Worm (Caenorhabditis elegans): Measurements from ENCODE around the gene moc-6.

Gene moc-6

ce11 chrIII:5228839-5229238 is 33.0 kb downstream of the moc-6 start:
- TF ChIP-seq lsy-2 (tag; optimal IDR thresholded peaks at IDR 0.05) (no peak), nhr-2 (tag; optimal IDR thresholded peaks at IDR 0.05) (no peak), unc-62 (GFP tag; optimal IDR thresholded peaks at IDR 0.05) (no peak), ztf-11 (tag; optimal IDR thresholded peaks at IDR 0.05) (no peak), ceh-43 (GFP tag; optimal IDR thresholded peaks at IDR 0.05) (no peak), elt-1 (tag; optimal IDR thresholded peaks at IDR 0.05; ENCODE audit: borderline replicate concordance, insufficient read depth) (no peak), ham-2 (GFP tag; optimal IDR thresholded peaks at IDR 0.05) (no peak), nhr-28 (tag; optimal IDR thresholded peaks at IDR 0.05) (no peak), sptf-1 (tag; optimal IDR thresholded peaks at IDR 0.05) (no peak), blmp-1 (tag; optimal IDR thresholded peaks at IDR 0.05) (no peak), tbx-8 (GFP tag; optimal IDR thresholded peaks at IDR 0.05) (no peak)

DNA sequence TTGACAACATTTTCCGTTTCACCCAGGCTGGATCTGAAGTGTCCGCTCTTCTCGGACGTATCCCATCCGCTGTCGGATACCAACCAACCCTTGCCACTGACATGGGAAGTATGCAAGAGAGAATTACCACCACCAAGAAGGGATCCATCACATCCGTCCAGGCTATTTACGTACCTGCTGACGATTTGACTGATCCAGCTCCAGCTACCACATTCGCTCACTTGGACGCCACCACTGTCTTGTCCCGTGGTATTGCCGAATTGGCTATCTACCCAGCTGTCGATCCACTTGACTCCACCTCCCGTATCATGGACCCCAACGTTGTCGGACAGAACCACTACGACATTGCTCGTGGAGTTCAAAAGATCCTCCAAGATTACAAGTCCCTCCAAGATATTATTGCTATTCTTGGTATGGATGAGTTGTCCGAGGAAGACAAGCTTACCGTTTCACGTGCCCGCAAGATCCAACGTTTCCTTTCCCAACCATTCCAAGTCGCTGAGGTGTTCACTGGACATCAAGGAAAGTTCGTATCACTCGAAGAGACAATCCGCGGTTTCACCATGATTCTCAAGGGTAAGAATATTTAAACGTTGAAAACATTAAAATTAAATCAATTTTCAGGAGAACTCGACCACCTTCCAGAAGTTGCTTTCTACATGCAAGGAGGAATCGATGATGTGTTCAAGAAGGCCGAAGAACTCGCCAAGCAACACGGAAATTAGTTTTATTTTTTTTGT is 33.9 kb downstream of the moc-6 start:
- TF ChIP-seq lin-32 (GFP tag; optimal IDR thresholded peaks at IDR 0.05) (no peak), nhr-76 (tag; optimal IDR thresholded peaks at IDR 0.05) (no peak), ceh-43 (GFP tag; optimal IDR thresholded peaks at IDR 0.05) (no peak), ham-2 (GFP tag; optimal IDR thresholded peaks at IDR 0.05) (no peak), hlh-1 (tag; optimal IDR thresholded peaks at IDR 0.05) (no peak), elt-1 (tag; optimal IDR thresholded peaks at IDR 0.05; ENCODE audit: borderline replicate concordance, insufficient read depth) (no peak), M03D4.4 (tag; optimal IDR thresholded peaks at IDR 0.05) (no peak)

DNA sequence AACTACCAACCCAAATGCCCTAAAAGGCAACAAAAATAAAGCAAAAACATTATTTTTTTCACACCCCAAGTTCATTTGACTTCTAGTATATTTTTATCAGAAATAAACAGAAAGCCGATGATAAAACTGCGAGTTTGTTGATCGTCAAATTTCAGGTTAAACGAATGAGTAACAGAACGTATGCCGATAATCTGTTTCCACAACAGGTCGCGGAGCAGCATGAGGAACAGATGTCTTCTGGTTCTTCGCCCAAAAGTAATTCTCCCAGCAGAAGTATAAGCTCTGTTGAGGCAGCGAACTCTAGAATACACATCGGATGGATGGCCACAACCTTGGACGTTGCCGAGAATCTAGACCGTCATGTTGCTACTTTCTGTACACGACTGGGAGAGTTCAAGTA is 34.6 kb downstream of the moc-6 start, which contains the start of gene prmt-5:
Gene prmt-5 (plus strand): TSS at position 141 of the 400 bp plus-strand sequence.
- TF ChIP-seq lin-13 (tag; optimal IDR thresholded peaks at IDR 0.05) (no peak), blmp-1 (tag; optimal IDR thresholded peaks at IDR 0.05) (no peak), hlh-1 (tag; optimal IDR thresholded peaks at IDR 0.05) (no peak)

DNA sequence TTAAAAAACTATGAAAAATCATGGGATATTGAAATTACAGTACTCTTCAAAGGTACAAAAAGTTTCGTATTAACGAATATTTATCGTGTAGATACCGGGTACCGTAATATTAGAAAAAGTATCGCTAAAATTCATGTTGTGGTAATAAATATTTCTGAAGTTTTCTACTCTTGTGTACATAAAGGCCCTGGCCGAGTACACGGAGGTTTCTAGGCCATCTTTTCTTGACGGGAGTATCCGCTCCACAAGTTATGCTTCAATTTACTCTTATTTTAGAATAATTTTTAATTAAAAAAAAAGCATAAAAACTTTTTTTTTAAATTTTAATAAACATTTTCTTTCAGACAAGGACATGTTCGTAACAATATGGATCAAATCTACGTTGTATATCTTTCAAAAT is 37.4 kb downstream of the moc-6 start:
- TF ChIP-seq blmp-1 (tag; optimal IDR thresholded peaks at IDR 0.05) (no peak), pha-4 (tag; optimal IDR thresholded peaks at IDR 0.05) (peak; percentile 35)

DNA sequence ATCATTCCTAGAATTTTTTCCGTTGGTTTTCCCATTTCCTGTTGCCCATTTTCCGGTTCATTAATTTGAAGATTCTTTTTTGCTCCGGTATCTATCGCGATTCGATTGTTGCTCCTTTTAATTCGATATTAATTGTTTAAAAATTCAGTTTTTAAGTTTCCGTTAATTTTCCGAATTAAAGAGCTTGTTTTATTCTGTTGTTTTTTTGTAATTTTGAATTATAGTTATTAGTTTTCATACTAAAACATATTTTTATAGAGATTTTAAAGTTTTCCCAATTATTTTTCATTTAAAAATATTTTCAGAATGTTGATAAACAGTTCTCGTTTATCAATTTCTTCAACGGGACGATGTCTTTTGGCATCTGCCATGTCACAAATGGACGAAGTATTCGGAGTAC is 38.5 kb downstream of the moc-6 start, which contains the start of gene mrps-26:
Gene mrps-26 (plus strand): TSS at position 301 of the 400 bp plus-strand sequence.
- TF ChIP-seq mep-1 (tag; optimal IDR thresholded peaks at IDR 0.05) (no peak), unc-120 (tag; optimal IDR thresholded peaks at IDR 0.05; ENCODE audit: poor library complexity, severe bottlenecking) (no peak), lin-32 (GFP tag; optimal IDR thresholded peaks at IDR 0.05) (no peak), cnd-1 (tag; optimal IDR thresholded peaks at IDR 0.05) (no peak), lin-13 (tag; optimal IDR thresholded peaks at IDR 0.05) (no peak), nhr-28 (tag; optimal IDR thresholded peaks at IDR 0.05) (no peak), ceh-43 (GFP tag; optimal IDR thresholded peaks at IDR 0.05) (no peak), mls-2 (tag; optimal IDR thresholded peaks at IDR 0.05) (no peak), mab-5 (tag; optimal IDR thresholded peaks at IDR 0.05) (no peak), elt-3 (tag; optimal IDR thresholded peaks at IDR 0.05) (no peak), hlh-1 (tag; optimal IDR thresholded peaks at IDR 0.05) (no peak), bed-3 (GFP tag; optimal IDR thresholded peaks at IDR 0.05) (no peak), unc-39 (tag; optimal IDR thresholded peaks at IDR 0.05) (no peak), drap-1 (GFP tag; optimal IDR thresholded peaks at IDR 0.05) (no peak), sptf-1 (tag; optimal IDR thresholded peaks at IDR 0.05) (no peak), ham-2 (GFP tag; optimal IDR thresholded peaks at IDR 0.05) (no peak), ces-1 (GFP tag; optimal IDR thresholded peaks at IDR 0.05) (no peak), nhr-76 (tag; optimal IDR thresholded peaks at IDR 0.05) (no peak)

DNA sequence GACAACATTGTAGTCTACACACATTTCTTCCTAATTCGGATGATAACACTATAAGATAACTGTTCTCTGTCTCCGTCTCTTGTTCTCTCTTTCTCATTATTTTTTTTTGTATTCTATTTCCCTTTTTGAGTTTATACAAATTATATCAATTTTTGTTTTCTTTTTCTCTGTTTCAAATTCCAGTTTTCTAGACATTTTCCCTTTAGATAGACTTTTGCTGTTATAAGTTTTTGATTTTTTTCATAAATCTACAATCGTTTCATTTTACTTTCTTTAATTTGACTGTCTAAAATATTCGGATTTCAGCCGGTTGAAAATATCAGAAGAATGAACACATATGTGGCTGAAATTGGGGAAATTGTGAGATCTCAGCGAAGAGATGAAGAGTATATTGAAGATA is 40.3 kb downstream of the moc-6 start, which contains the start of gene prx-10:
Gene prx-10 (plus strand): TSS at position 301 of the 400 bp plus-strand sequence.
- TF ChIP-seq lsy-2 (tag; optimal IDR thresholded peaks at IDR 0.05) (no peak), elt-3 (tag; optimal IDR thresholded peaks at IDR 0.05) (no peak), mep-1 (tag; optimal IDR thresholded peaks at IDR 0.05) (no peak), zip-8 (tag; optimal IDR thresholded peaks at IDR 0.05) (no peak), pha-4 (tag; optimal IDR thresholded peaks at IDR 0.05) (no peak), nhr-237 (tag; optimal IDR thresholded peaks at IDR 0.05) (no peak), mab-5 (tag; optimal IDR thresholded peaks at IDR 0.05) (no peak), ham-2 (GFP tag; optimal IDR thresholded peaks at IDR 0.05) (no peak), lin-32 (GFP tag; optimal IDR thresholded peaks at IDR 0.05) (no peak), ces-1 (GFP tag; optimal IDR thresholded peaks at IDR 0.05) (no peak), nhr-2 (tag; optimal IDR thresholded peaks at IDR 0.05) (no peak), unc-120 (tag; optimal IDR thresholded peaks at IDR 0.05; ENCODE audit: poor library complexity, severe bottlenecking) (no peak), unc-62 (GFP tag; optimal IDR thresholded peaks at IDR 0.05) (no peak), ceh-39 (tag; optimal IDR thresholded peaks at IDR 0.05) (no peak), sem-2 (GFP tag; optimal IDR thresholded peaks at IDR 0.05) (no peak), lin-13 (tag; optimal IDR thresholded peaks at IDR 0.05) (no peak), nhr-12 (tag; optimal IDR thresholded peaks at IDR 0.05) (no peak), tbx-8 (GFP tag; optimal IDR thresholded peaks at IDR 0.05) (no peak)

Data from whole organism, mixed stage, embryonic.